Fruit fly (Drosophila melanogaster): ENCODE measurements around the gene CG9641.
A peak's percentile ranks its signal among the peaks of the same experiment; 100 is the strongest.

Gene CG9641

DNA sequence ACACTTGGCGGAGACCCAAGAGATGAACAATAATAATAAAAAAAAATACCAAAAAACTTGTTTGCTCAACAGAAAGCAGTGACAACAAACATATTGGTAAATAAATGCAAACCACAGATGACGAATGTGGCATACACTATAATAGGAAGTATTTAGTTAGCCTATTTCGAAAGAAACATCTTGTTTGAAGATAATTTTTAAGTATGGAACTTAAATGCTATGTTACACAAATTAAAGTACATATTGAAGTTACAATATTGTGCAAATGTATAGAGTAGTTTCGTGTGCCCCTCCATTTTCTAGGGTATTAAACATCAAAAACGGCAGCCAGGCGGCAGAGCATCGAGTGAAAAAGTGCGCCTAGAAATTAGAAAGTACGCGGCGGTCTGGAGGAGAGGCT is 26.7 kb upstream of the CG9641 start (continued):
- TF ChIP-seq Pdp1 (GFP tag; optimal IDR thresholded peaks at IDR 0.05) (peak in 1 of 2 experiments; percentile 19), Adf1 (GFP tag; IDR thresholded peaks at IDR 0.05) (no peak), CG8089 (GFP tag; optimal IDR thresholded peaks at IDR 0.05) (no peak), az2 (GFP tag; optimal IDR thresholded peaks at IDR 0.05) (peak; percentile 17), sisA (GFP tag; IDR thresholded peaks at IDR 0.05) (peak; percentile 29; the same call in 1 of the 2 replicates), esg (GFP tag; conservative IDR thresholded peaks at IDR 0.05) (peak; percentile 41; the same call in 1 of the 2 replicates), CG18476 (GFP tag; optimal IDR thresholded peaks at IDR 0.05) (peak; percentile 4), eve (GFP tag; optimal IDR thresholded peaks at IDR 0.05) (no peak), H15 (GFP tag; IDR thresholded peaks at IDR 0.05) (0 out of 3 replicates have a peak, but pooled peaks have one; percentile 21), cad (GFP tag; optimal IDR thresholded peaks at IDR 0.05) (no peak), CG12299 (tag; optimal IDR thresholded peaks at IDR 0.05) (no peak), bbx (GFP tag; IDR thresholded peaks at IDR 0.05; ENCODE audit: partially characterized antibody) (no peak), CG18011 (GFP tag; optimal IDR thresholded peaks at IDR 0.05) (no peak), Ada2b (GFP tag; IDR thresholded peaks at IDR 0.05) (peak; percentile 47; the same call in 1 of the 2 replicates), klu (GFP tag; IDR thresholded peaks at IDR 0.05) (no peak), YL-1 (GFP tag; optimal IDR thresholded peaks at IDR 0.05) (no peak), schlank (tag; optimal IDR thresholded peaks at IDR 0.05) (no peak), CG13296 (GFP tag; optimal IDR thresholded peaks at IDR 0.05) (peak; percentile 5), Hmr (GFP tag; optimal IDR thresholded peaks at IDR 0.05) (peak; percentile 4), gce (GFP tag; IDR thresholded peaks at IDR 0.05) (0 out of 3 replicates have a peak, but pooled peaks have one; percentile 37), CG11695 (GFP tag; IDR thresholded peaks at IDR 0.05) (0 out of 3 replicates have a peak, but pooled peaks have one; percentile 26), CG18599 (GFP tag; optimal IDR thresholded peaks at IDR 0.05) (peak; percentile 41), Usf (GFP tag; optimal IDR thresholded peaks at IDR 0.05) (no peak), hb (GFP tag; IDR thresholded peaks at IDR 0.05; ENCODE audit: partially characterized antibody) (no peak), Dll (GFP tag; IDR thresholded peaks at IDR 0.05; ENCODE audit: partially characterized antibody) (no peak), CG4328 (GFP tag; optimal IDR thresholded peaks at IDR 0.05) (no peak), CG12769 (tag; optimal IDR thresholded peaks at IDR 0.05) (peak; percentile 30), CG9876 (GFP tag; optimal IDR thresholded peaks at IDR 0.05) (no peak), CG17829 (tag; optimal IDR thresholded peaks at IDR 0.05) (peak; percentile 27), CG10267 (tag; optimal IDR thresholded peaks at IDR 0.05) (peak; percentile 30), run (tag; optimal IDR thresholded peaks at IDR 0.05) (peak; percentile 56), CG12744 (GFP tag; optimal IDR thresholded peaks at IDR 0.05) (no peak), Ssrp (tag; optimal IDR thresholded peaks at IDR 0.05) (peak; percentile 50), Atf-2 (GFP tag; optimal IDR thresholded peaks at IDR 0.05) (no peak), Hr78 (GFP tag; optimal IDR thresholded peaks at IDR 0.05) (peak in 1 of 2 experiments; percentile 9), kah (GFP tag; optimal IDR thresholded peaks at IDR 0.05) (peak; percentile 51), nmo (GFP tag; optimal IDR thresholded peaks at IDR 0.05) (peak; percentile 63), nau (GFP tag; optimal IDR thresholded peaks at IDR 0.05) (peak; percentile 54), hkb (optimal IDR thresholded peaks at IDR 0.05) (no peak), hkb (GFP tag; IDR thresholded peaks at IDR 0.05) (0 out of 2 replicates have a peak, but pooled peaks have one; percentile 55), CG5180 (GFP tag; optimal IDR thresholded peaks at IDR 0.05) (peak; percentile 47), CG3281 (GFP tag; optimal IDR thresholded peaks at IDR 0.05) (no peak), CG13123 (GFP tag; optimal IDR thresholded peaks at IDR 0.05) (no peak), CG17359 (tag; optimal IDR thresholded peaks at IDR 0.05) (peak; percentile 80), HLH3B (GFP tag; IDR thresholded peaks at IDR 0.05) (peak; percentile 61), ATbp (GFP tag; optimal IDR thresholded peaks at IDR 0.05) (peak; percentile 85), Rfx (GFP tag; IDR thresholded peaks at IDR 0.05) (no peak), D19B (GFP tag; optimal IDR thresholded peaks at IDR 0.05) (no peak), oc (tag; optimal IDR thresholded peaks at IDR 0.05) (peak; percentile 62), CG4820 (GFP tag; optimal IDR thresholded peaks at IDR 0.05) (peak; percentile 12)

All from whole organism, embryonic.